Worm (Caenorhabditis elegans): Measurements from ENCODE around the gene T19H12.15.

The T19H12.15 gene

ce11 chrV:4908591-4908990 is 29.4 kb upstream of the T19H12.15 start, which contains the start of gene ugt-13:
TSS of gene ugt-13 (plus strand) at chrV:4908884.
- TF ChIP-seq lin-40 (tag; optimal IDR thresholded peaks at IDR 0.05) (peak; percentile 7), ceh-79 (tag; optimal IDR thresholded peaks at IDR 0.05) (no peak)

- TF ChIP-seq die-1 (tag; optimal IDR thresholded peaks at IDR 0.05), result no peak
- TF ChIP-seq sdz-38 (tag; optimal IDR thresholded peaks at IDR 0.05), result no peak
- TF ChIP-seq him-1 (tag; optimal IDR thresholded peaks at IDR 0.05), result no peak
- no peak for TF ChIP-seq ama-1 (optimal IDR thresholded peaks at IDR 0.05)
- no peak for TF ChIP-seq ama-1 (GFP tag; optimal IDR thresholded peaks at IDR 0.05)
- TF ChIP-seq T26A5.8 (tag; optimal IDR thresholded peaks at IDR 0.05), result no peak
- TF ChIP-seq F57A8.1 (GFP tag; optimal IDR thresholded peaks at IDR 0.05), result no peak
- no peak for TF ChIP-seq attf-6 (GFP tag; IDR thresholded peaks at IDR 0.05)
- no peak for TF ChIP-seq Y79H2A.3 (GFP tag; conservative IDR thresholded peaks at IDR 0.05)
- TF ChIP-seq repo-1 (tag; optimal IDR thresholded peaks at IDR 0.05), result no peak
These were observed 26.8 kb upstream of the T19H12.15 start, which contains the start of gene ugt-14 for ce11 chrV:4905953-4906352. TSS of gene ugt-14 (plus strand) at chrV:4906253.

ce11 chrV:4903696-4904095 is 24.5 kb upstream of the T19H12.15 start, which contains the start of gene ugt-8:
TSS of gene ugt-8 (plus strand) at chrV:4903930.
- no peak for TF ChIP-seq unc-130 (GFP tag; optimal IDR thresholded peaks at IDR 0.05)
- no peak for TF ChIP-seq nhr-80 (tag; optimal IDR thresholded peaks at IDR 0.05)
- no peak for TF ChIP-seq somi-1 (GFP tag; optimal IDR thresholded peaks at IDR 0.05)
- TF ChIP-seq nfya-1 (tag; optimal IDR thresholded peaks at IDR 0.05; ENCODE audit: borderline replicate concordance, insufficient read depth), result no peak
- no peak for TF ChIP-seq T26A5.8 (tag; optimal IDR thresholded peaks at IDR 0.05)
- no peak for TF ChIP-seq rec-8 (tag; optimal IDR thresholded peaks at IDR 0.05)
- no peak for TF ChIP-seq attf-5 (GFP tag; optimal IDR thresholded peaks at IDR 0.05)
- no peak for TF ChIP-seq hsf-1 (GFP tag; IDR thresholded peaks at IDR 0.05)
- no peak for TF ChIP-seq B0261.1 (tag; optimal IDR thresholded peaks at IDR 0.05)
- no peak for TF ChIP-seq lsy-27 (tag; optimal IDR thresholded peaks at IDR 0.05; ENCODE audit: borderline replicate concordance, insufficient read depth)
- no peak for TF ChIP-seq zim-3 (tag; optimal IDR thresholded peaks at IDR 0.05)

ce11 chrV:4901074-4901473 is 21.9 kb upstream of the T19H12.15 start, which contains the start of gene ugt-67:
TSS of gene ugt-67 (plus strand) at chrV:4901374.
- no peak for TF ChIP-seq lsl-1 (GFP tag; optimal IDR thresholded peaks at IDR 0.05)
- TF ChIP-seq ceh-40 (GFP tag; IDR thresholded peaks at IDR 0.05), result no peak
- no peak for TF ChIP-seq Y56A3A.18 (GFP tag; IDR thresholded peaks at IDR 0.05)
- no peak for TF ChIP-seq F22D6.2 (tag; optimal IDR thresholded peaks at IDR 0.05)
- TF ChIP-seq lsy-27 (tag; optimal IDR thresholded peaks at IDR 0.05; ENCODE audit: borderline replicate concordance, insufficient read depth), result no peak
- no peak for TF ChIP-seq tlf-1 (GFP tag; optimal IDR thresholded peaks at IDR 0.05)
- TF ChIP-seq nhr-90 (tag; optimal IDR thresholded peaks at IDR 0.05), result no peak
- TF ChIP-seq ceh-91 (GFP tag; IDR thresholded peaks at IDR 0.05), result no peak
- TF ChIP-seq bed-2 (GFP tag; IDR thresholded peaks at IDR 0.05), result no peak
- TF ChIP-seq C06A6.2 (GFP tag; conservative IDR thresholded peaks at IDR 0.05), result no peak
- no peak for TF ChIP-seq dpff-1 (tag; optimal IDR thresholded peaks at IDR 0.05)
- TF ChIP-seq F57A8.1 (GFP tag; optimal IDR thresholded peaks at IDR 0.05), result no peak
- no peak for TF ChIP-seq F10E7.11 (tag; optimal IDR thresholded peaks at IDR 0.05)
- TF ChIP-seq B0035.1 (tag; optimal IDR thresholded peaks at IDR 0.05), result no peak
- TF ChIP-seq nhr-80 (tag; optimal IDR thresholded peaks at IDR 0.05), result no peak
- no peak for TF ChIP-seq mxl-1 (tag; optimal IDR thresholded peaks at IDR 0.05)
- no peak for TF ChIP-seq Y53F4B.3 (GFP tag; IDR thresholded peaks at IDR 0.05)
- TF ChIP-seq F57C9.4 (tag; optimal IDR thresholded peaks at IDR 0.05), result no peak
- TF ChIP-seq zfh-2 (GFP tag; conservative IDR thresholded peaks at IDR 0.05), result no peak
- no peak for TF ChIP-seq pha-4 (tag; optimal IDR thresholded peaks at IDR 0.05)
